Fruit fly (Drosophila melanogaster) whole organism, pupa: Measurements from ENCODE around the gene axo.

Experiments
- CG10348 ChIP-seq: fragments of 200-800 bp; sonication (Bioruptor generic); IDR thresholded peaks from 2 replicates; pipeline ENCODE4 v1.3.6; 2022; ENCODE audit warnings: missing biosample characterization, missing genetic modification characterization
- CG12605 ChIP-seq: fragments of 200-800 bp; sonication (Bioruptor generic); IDR thresholded peaks from 2 replicates; pipeline ENCODE4 v1.3.6; 2022; ENCODE audit warnings: missing biosample characterization, missing genetic modification characterization
- CG13204 ChIP-seq: fragments of 200-800 bp; sonication (Bioruptor generic); optimal IDR thresholded peaks from 2 replicates; lab custom pipeline; 2018; ENCODE audit warnings: missing biosample characterization, mild to moderate bottlenecking, missing genetic modification characterization, moderate library complexity
- CG14655 ChIP-seq: fragments of 200-800 bp; sonication (Bioruptor generic); optimal IDR thresholded peaks from 3 replicates; lab custom pipeline; 2017; ENCODE audit warnings: mild to moderate bottlenecking, missing biosample characterization, missing genetic modification reagents, missing genetic modification characterization
- CG15710 ChIP-seq: fragments of 200-800 bp; sonication (Bioruptor generic); optimal IDR thresholded peaks from 2 replicates; lab custom pipeline; 2018; ENCODE audit warnings: missing biosample characterization, mild to moderate bottlenecking, missing genetic modification characterization, moderate library complexity
- CG17806 ChIP-seq: fragments of 200-800 bp; sonication (Bioruptor generic); optimal IDR thresholded peaks from 2 replicates; lab custom pipeline; 2018; ENCODE audit warnings: missing biosample characterization, mild to moderate bottlenecking, missing genetic modification characterization, moderate library complexity
- CG32121 ChIP-seq: fragments of 200-800 bp; sonication (Bioruptor generic); IDR thresholded peaks from 2 replicates; pipeline ENCODE4 v1.3.6; 2022; ENCODE audit warnings: missing biosample characterization, missing genetic modification characterization
- CG34367 ChIP-seq: fragments of 200-800 bp; sonication (Bioruptor generic); optimal IDR thresholded peaks from 2 replicates; lab custom pipeline; 2018; ENCODE audit warnings: missing biosample characterization, mild to moderate bottlenecking, missing genetic modification characterization
- CG4496 ChIP-seq: fragments of 200-800 bp; sonication (Bioruptor generic); IDR thresholded peaks from 3 replicates; pipeline ENCODE4 v1.3.6; 2022; ENCODE audit warnings: missing biosample characterization, missing genetic modification characterization
- CG8159 ChIP-seq: fragments of 200-800 bp; sonication (Bioruptor generic); optimal IDR thresholded peaks from 3 replicates; lab custom pipeline; 2018; ENCODE audit warnings: missing biosample characterization, mild to moderate bottlenecking, missing genetic modification characterization, moderate library complexity
- CG8301 ChIP-seq: fragments of 200-800 bp; sonication (Bioruptor generic); optimal IDR thresholded peaks from 2 replicates; lab custom pipeline; 2018; ENCODE audit warnings: missing biosample characterization, mild to moderate bottlenecking, missing genetic modification characterization
- CG9948 ChIP-seq: fragments of 200-800 bp; sonication (Bioruptor generic); optimal IDR thresholded peaks from 2 replicates; lab custom pipeline; 2018; ENCODE audit warnings: missing biosample characterization, mild to moderate bottlenecking, missing genetic modification characterization, moderate library complexity
- D1 ChIP-seq: fragments of 200-800 bp; sonication (Bioruptor generic); optimal IDR thresholded peaks from 2 replicates; lab custom pipeline; 2018; ENCODE audit warnings: missing biosample characterization, mild to moderate bottlenecking, missing genetic modification characterization, moderate library complexity
- EcR ChIP-seq: fragments of 200-800 bp; sonication (Bioruptor generic); optimal IDR thresholded peaks from 3 replicates; lab custom pipeline; 2019; ENCODE audit warnings: missing biosample characterization, missing genetic modification characterization, mild to moderate bottlenecking, moderate library complexity, missing genetic modification reagents
- Ets98B ChIP-seq: fragments of 200-800 bp; sonication (Bioruptor generic); IDR thresholded peaks from 2 replicates; pipeline ENCODE4 v1.3.6; 2022; ENCODE audit warnings: missing biosample characterization, missing genetic modification characterization
- Pif1A ChIP-seq: fragments of 200-800 bp; sonication (Bioruptor generic); optimal IDR thresholded peaks from 3 replicates; lab custom pipeline; 2016; ENCODE audit warnings: missing biosample characterization, missing genetic modification characterization
- Pif1B ChIP-seq: fragments of 200-800 bp; sonication (Bioruptor generic); optimal IDR thresholded peaks from 3 replicates; lab custom pipeline; 2016; ENCODE audit warnings: missing biosample characterization, missing genetic modification characterization
- Snoo ChIP-seq: fragments of 200-800 bp; sonication (Bioruptor generic); optimal IDR thresholded peaks from 3 replicates; lab custom pipeline; 2017; ENCODE audit warnings: missing biosample characterization, mild to moderate bottlenecking, missing genetic modification characterization, inconsistent platforms
- fd96Ca ChIP-seq: fragments of 200-800 bp; sonication (Bioruptor generic); IDR thresholded peaks from 3 replicates; pipeline ENCODE4 v1.3.6; 2022; ENCODE audit warnings: missing biosample characterization, missing genetic modification characterization
- gl ChIP-seq: fragments of 200-800 bp; sonication (Bioruptor generic); optimal IDR thresholded peaks from 2 replicates; lab custom pipeline; 2018; ENCODE audit warnings: missing biosample characterization, mild to moderate bottlenecking, missing genetic modification characterization
- rn ChIP-seq: fragments of 200-800 bp; sonication (Bioruptor generic); IDR thresholded peaks from 2 replicates; pipeline ENCODE4 v1.3.6; 2022; ENCODE audit warnings: missing biosample characterization, missing genetic modification characterization

Gene axo

dm6 chr3L:4647976-4648375 lies 39.1 kb downstream of the axo start, which contains the start of gene TTLL1B:
TSS of gene TTLL1B (plus strand) at chr3L:4648276.
- TF ChIP-seq CG17806 (tag; lab: Kevin White, UChicago) = no peak

- TF ChIP-seq CG32121 (GFP tag; lab: Robert Waterston, UW) (no peak), rn (no peak)
These were observed 52.4 kb downstream of the axo start, which contains the start of gene CG13716 for dm6 chr3L:4634689-4635088. TSS of gene CG13716 (minus strand) at chr3L:4634789.

- no peak for TF ChIP-seq CG17806 (tag; lab: Kevin White, UChicago)
- TF ChIP-seq CG8301 (tag; lab: Kevin White, UChicago) = peak; percentile 24
- peak; percentile 49; the same call in 2 of the 3 replicates for TF ChIP-seq fd96Ca (GFP tag; lab: Robert Waterston, UW)
- peak; percentile 31 for TF ChIP-seq gl (tag; lab: Kevin White, UChicago)
- TF ChIP-seq CG15710 (tag; lab: Kevin White, UChicago) = no peak
- 0 out of 2 replicates have a peak, but pooled peaks have one; percentile 31 for TF ChIP-seq CG32121 (GFP tag; lab: Robert Waterston, UW)
- TF ChIP-seq CG13204 (GFP tag; lab: Kevin White, UChicago) = peak; percentile 7
These were observed 60.1 kb downstream of the axo start for dm6 chr3L:4627012-4627411.

- TF ChIP-seq CG13204 (GFP tag; lab: Kevin White, UChicago) (no peak), CG15710 (tag; lab: Kevin White, UChicago) (no peak), CG14655 (GFP tag; lab: Kevin White, UChicago) (no peak), CG4496 (GFP tag; lab: Robert Waterston, UW) (no peak)
These were observed 60.7 kb downstream of the axo start, which contains the start of gene HDAC1 for dm6 chr3L:4626434-4626833. TSS of gene HDAC1 (plus strand) at chr3L:4626734.

dm6 chr3L:4625387-4626386 lies 61.4 kb downstream of the axo start, which contains the start of gene Src64B:
TSS of gene Src64B (minus strand) at chr3L:4626196.
- peak; percentile 5 for TF ChIP-seq CG14655 (GFP tag; lab: Kevin White, UChicago)
- no peak for TF ChIP-seq CG10348 (GFP tag; lab: Robert Waterston, UW)
- peak; percentile 67 for TF ChIP-seq EcR (GFP tag; lab: Kevin White, UChicago)
- TF ChIP-seq CG4496 (GFP tag; lab: Robert Waterston, UW) = peak; percentile 67; the same call in 2 of the 3 replicates
- peak; percentile 39 for TF ChIP-seq D1 (tag; lab: Kevin White, UChicago)
- TF ChIP-seq CG9948 = no peak
- peak; percentile 32 for TF ChIP-seq Snoo (tag; lab: Kevin White, UChicago)
- peak; percentile 64 for TF ChIP-seq CG32121 (GFP tag; lab: Robert Waterston, UW)
- peak; percentile 29 for TF ChIP-seq CG8301 (tag; lab: Kevin White, UChicago)
- no peak for TF ChIP-seq gl (tag; lab: Kevin White, UChicago)
- peak; percentile 43 for TF ChIP-seq Pif1B
- TF ChIP-seq Pif1A = peak; percentile 53
- no peak; the same call in 2 of the 3 replicates for TF ChIP-seq fd96Ca (GFP tag; lab: Robert Waterston, UW)
- TF ChIP-seq CG15710 (tag; lab: Kevin White, UChicago) = peak; percentile 15
- no peak for TF ChIP-seq rn
- TF ChIP-seq CG12605 (GFP tag; lab: Robert Waterston, UW) = peak; percentile 36; the same call in 1 of the 2 replicates
- TF ChIP-seq Ets98B = peak; percentile 46
- TF ChIP-seq CG13204 (GFP tag; lab: Kevin White, UChicago) = peak; percentile 38
- TF ChIP-seq CG8159 (tag; lab: Kevin White, UChicago) = peak; percentile 42
- TF ChIP-seq CG17806 (tag; lab: Kevin White, UChicago) = no peak
- TF ChIP-seq CG34367 = no peak

dm6 chr3L:4624371-4625154 lies 62.6 kb downstream of the axo start:
- TF ChIP-seq CG15710 (tag; lab: Kevin White, UChicago) = peak; percentile 88
- TF ChIP-seq fd96Ca (GFP tag; lab: Robert Waterston, UW) = peak; percentile 70; the same call in 2 of the 3 replicates
- TF ChIP-seq CG8301 (tag; lab: Kevin White, UChicago) = peak; percentile 95
- TF ChIP-seq CG4496 (GFP tag; lab: Robert Waterston, UW) = peak; percentile 91
- peak; percentile 89 for TF ChIP-seq CG9948
- TF ChIP-seq D1 (tag; lab: Kevin White, UChicago) = peak; percentile 71
- peak; percentile 64 for TF ChIP-seq gl (tag; lab: Kevin White, UChicago)
- peak; percentile 84 for TF ChIP-seq CG34367
- peak; percentile 64 for TF ChIP-seq Snoo (tag; lab: Kevin White, UChicago)
- TF ChIP-seq CG12605 (GFP tag; lab: Robert Waterston, UW) = peak; percentile 76
- TF ChIP-seq CG32121 (GFP tag; lab: Robert Waterston, UW) = peak; percentile 93
- peak; percentile 88 for TF ChIP-seq CG8159 (tag; lab: Kevin White, UChicago)
- TF ChIP-seq Pif1A = peak; percentile 88
- peak; percentile 81 for TF ChIP-seq CG17806 (tag; lab: Kevin White, UChicago)
- TF ChIP-seq Pif1B = peak; percentile 80
- TF ChIP-seq EcR (GFP tag; lab: Kevin White, UChicago) = peak; percentile 90
- peak; percentile 96 for TF ChIP-seq CG14655 (GFP tag; lab: Kevin White, UChicago)
- peak; percentile 70; the same call in 1 of the 2 replicates for TF ChIP-seq CG10348 (GFP tag; lab: Robert Waterston, UW)
- peak; percentile 89 for TF ChIP-seq Ets98B
- peak; percentile 68 for TF ChIP-seq CG13204 (GFP tag; lab: Kevin White, UChicago)
- TF ChIP-seq rn = peak; percentile 65
